Fruit fly (Drosophila melanogaster): Measurements from ENCODE around the gene CG33689.

Gene CG33689

dm6 chr3L:16203236-16203635, 3.2 kb downstream of the CG33689 start (continued):
- TF ChIP-seq ro (GFP tag; IDR thresholded peaks at IDR 0.05), result peak; percentile 55; the same call in 1 of the 2 replicates
- TF ChIP-seq CG3838 (GFP tag; optimal IDR thresholded peaks at IDR 0.05), result no peak
- 0 out of 2 replicates have a peak, but pooled peaks have one; percentile 53 for TF ChIP-seq dati (GFP tag; IDR thresholded peaks at IDR 0.05)
- TF ChIP-seq Atf-2 (GFP tag; optimal IDR thresholded peaks at IDR 0.05), result peak; percentile 65
- peak; percentile 61 for TF ChIP-seq ab (GFP tag; optimal IDR thresholded peaks at IDR 0.05)
- peak; percentile 69 for TF ChIP-seq Asciz (GFP tag; optimal IDR thresholded peaks at IDR 0.05)
- peak; percentile 47; the same call in 1 of the 3 replicates for TF ChIP-seq CG3726 (GFP tag; IDR thresholded peaks at IDR 0.05)
- no peak for TF ChIP-seq br (optimal IDR thresholded peaks at IDR 0.05)
- TF ChIP-seq esg (GFP tag; conservative IDR thresholded peaks at IDR 0.05), result peak; percentile 82
- TF ChIP-seq Oli (tag; optimal IDR thresholded peaks at IDR 0.05), result peak; percentile 73
- peak; percentile 91 for TF ChIP-seq D19A (tag; optimal IDR thresholded peaks at IDR 0.05)
- peak; percentile 30 for TF ChIP-seq CG9437 (GFP tag; optimal IDR thresholded peaks at IDR 0.05)
- no peak for TF ChIP-seq trh (GFP tag; optimal IDR thresholded peaks at IDR 0.05)
- peak; percentile 43 for TF ChIP-seq Hmx (GFP tag; optimal IDR thresholded peaks at IDR 0.05)
- TF ChIP-seq CG9609 (GFP tag; optimal IDR thresholded peaks at IDR 0.05), result peak; percentile 72
- peak; percentile 67 for TF ChIP-seq CG1792 (GFP tag; optimal IDR thresholded peaks at IDR 0.05)
- TF ChIP-seq chinmo (GFP tag; IDR thresholded peaks at IDR 0.05; ENCODE audit: partially characterized antibody), result no peak
- TF ChIP-seq Kr (GFP tag; optimal IDR thresholded peaks at IDR 0.05), result no peak
- TF ChIP-seq CrebB (tag; optimal IDR thresholded peaks at IDR 0.05), result peak; percentile 56
- peak; percentile 78 for TF ChIP-seq toy (GFP tag; IDR thresholded peaks at IDR 0.05)
- peak; percentile 70 for TF ChIP-seq en (GFP tag; optimal IDR thresholded peaks at IDR 0.05)
- no peak for TF ChIP-seq pan (optimal IDR thresholded peaks at IDR 0.05)
- peak in 1 of 2 experiments; percentile 89 for TF ChIP-seq pan (GFP tag; optimal IDR thresholded peaks at IDR 0.05 in 1 of 2, IDR thresholded peaks at IDR 0.05 in 1 of 2)
- TF ChIP-seq CG7357 (GFP tag; IDR thresholded peaks at IDR 0.05), result peak; percentile 76
- TF ChIP-seq yki (optimal IDR thresholded peaks at IDR 0.05), result no peak
- no peak; the same call in 1 of the 3 replicates for TF ChIP-seq Mrtf (GFP tag; IDR thresholded peaks at IDR 0.05)
- peak; percentile 68 for TF ChIP-seq phol (tag; optimal IDR thresholded peaks at IDR 0.05)
- peak; percentile 71 for TF ChIP-seq crc (GFP tag; optimal IDR thresholded peaks at IDR 0.05)
- no peak for TF ChIP-seq h (optimal IDR thresholded peaks at IDR 0.05)
- TF ChIP-seq caup (GFP tag; optimal IDR thresholded peaks at IDR 0.05; ENCODE audit: severe bottlenecking), result peak; percentile 88
- TF ChIP-seq pros (GFP tag; optimal IDR thresholded peaks at IDR 0.05), result no peak
- peak; percentile 93 for TF ChIP-seq lab (GFP tag; optimal IDR thresholded peaks at IDR 0.05)
- TF ChIP-seq CG30431 (GFP tag; optimal IDR thresholded peaks at IDR 0.05), result peak; percentile 53
- peak; percentile 85 for TF ChIP-seq CG3281 (GFP tag; optimal IDR thresholded peaks at IDR 0.05)
- TF ChIP-seq CG10321 (GFP tag; IDR thresholded peaks at IDR 0.05), result no peak
- no peak for TF ChIP-seq CG10462 (GFP tag; optimal IDR thresholded peaks at IDR 0.05)
- no peak for TF ChIP-seq nom (GFP tag; optimal IDR thresholded peaks at IDR 0.05)

dm6 chr3L:16204128-16204527, 4.1 kb downstream of the CG33689 start:
- TF ChIP-seq nom (GFP tag; optimal IDR thresholded peaks at IDR 0.05) (peak; percentile 6), corto (GFP tag; optimal IDR thresholded peaks at IDR 0.05) (peak; percentile 31), Drgx (GFP tag; IDR thresholded peaks at IDR 0.05) (0 out of 2 replicates have a peak, but pooled peaks have one; percentile 23), CG10274 (GFP tag; optimal IDR thresholded peaks at IDR 0.05) (no peak), D19A (tag; optimal IDR thresholded peaks at IDR 0.05) (peak; percentile 53), Xbp1 (GFP tag; optimal IDR thresholded peaks at IDR 0.05) (no peak), lbe (GFP tag; optimal IDR thresholded peaks at IDR 0.05) (peak; percentile 3)
